Fruit fly (Drosophila melanogaster) whole organism, embryonic: ENCODE measurements around the gene CG9393.

Experiments
- CG12155 ChIP-seq: fragments of 200-800 bp; sonication (Bioruptor generic); optimal IDR thresholded peaks from 3 replicates; lab custom pipeline; 2016; ENCODE audit warnings: missing biosample characterization, missing genetic modification characterization
- CG13775 ChIP-seq: fragments of 200-800 bp; sonication (Bioruptor generic); optimal IDR thresholded peaks from 3 replicates; lab custom pipeline; 2017; ENCODE audit warnings: missing biosample characterization, mild to moderate bottlenecking, missing genetic modification characterization
- CG14710 ChIP-seq: fragments of 200-800 bp; sonication (Bioruptor generic); optimal IDR thresholded peaks from 3 replicates; lab custom pipeline; 2019; ENCODE audit warnings: missing biosample characterization, mild to moderate bottlenecking, missing genetic modification characterization, moderate library complexity
- CG1529 ChIP-seq: fragments of 200-800 bp; sonication (Bioruptor generic); optimal IDR thresholded peaks from 3 replicates; lab custom pipeline; 2018; ENCODE audit warnings: missing biosample characterization, missing genetic modification characterization
- CG15696 ChIP-seq: fragments of 200-800 bp; sonication (Bioruptor generic); optimal IDR thresholded peaks from 2 replicates; lab custom pipeline; 2019; ENCODE audit warnings: missing biosample characterization, mild to moderate bottlenecking, missing genetic modification characterization, moderate library complexity
- CG18011 ChIP-seq: fragments of 200-800 bp; sonication (Bioruptor generic); optimal IDR thresholded peaks from 2 replicates; lab custom pipeline; 2017; ENCODE audit warnings: missing biosample characterization, missing genetic modification characterization, mild to moderate bottlenecking, moderate library complexity, missing genotype
- CG2129 ChIP-seq: fragments of 200-800 bp; sonication (Bioruptor generic); IDR thresholded peaks from 2 replicates; pipeline ENCODE4 v1.3.6; 2022; ENCODE audit warnings: missing biosample characterization, missing genetic modification characterization; ENCODE audit not compliant: partially characterized antibody
- CG3281 ChIP-seq: fragments of 200-800 bp; sonication (Bioruptor generic); optimal IDR thresholded peaks from 3 replicates; lab custom pipeline; 2017; ENCODE audit warnings: missing biosample characterization, mild to moderate bottlenecking, missing genetic modification characterization
- CG34422 ChIP-seq: fragments of 200-800 bp; sonication (Bioruptor generic); IDR thresholded peaks from 3 replicates; pipeline ENCODE4 v1.3.6; 2022; ENCODE audit warnings: missing biosample characterization, missing genetic modification characterization
- CG4360 ChIP-seq: fragments of 200-800 bp; sonication (Bioruptor generic); IDR thresholded peaks from 2 replicates; pipeline ENCODE4 v1.3.6; 2022; ENCODE audit warnings: missing biosample characterization, missing genetic modification characterization
- CG4617 ChIP-seq: fragments of 200-800 bp; sonication (Bioruptor generic); optimal IDR thresholded peaks from 3 replicates; lab custom pipeline; 2016; ENCODE audit warnings: missing biosample characterization, missing genetic modification characterization, borderline replicate concordance
- CG4707 ChIP-seq: fragments of 200-800 bp; sonication (Bioruptor generic); optimal IDR thresholded peaks from 2 replicates; lab custom pipeline; 2018; ENCODE audit warnings: missing biosample characterization, mild to moderate bottlenecking, missing genetic modification characterization, moderate library complexity
- CG6254 ChIP-seq: fragments of 200-800 bp; sonication (Bioruptor generic); optimal IDR thresholded peaks from 3 replicates; lab custom pipeline; 2017; ENCODE audit warnings: mild to moderate bottlenecking, missing biosample characterization, missing genetic modification reagents, missing genetic modification characterization
- CG6272 ChIP-seq: fragments of 200-800 bp; sonication (Bioruptor generic); IDR thresholded peaks from 2 replicates; pipeline ENCODE4 v1.3.6; 2022; ENCODE audit warnings: missing biosample characterization, missing genetic modification characterization
- CG6813 ChIP-seq: fragments of 200-800 bp; sonication (Bioruptor generic); optimal IDR thresholded peaks from 2 replicates; lab custom pipeline; 2017; ENCODE audit warnings: missing biosample characterization, missing genetic modification characterization, mild to moderate bottlenecking, moderate library complexity, missing genetic modification reagents
- CG6854 ChIP-seq: fragments of 200-800 bp; sonication (Bioruptor generic); optimal IDR thresholded peaks from 3 replicates; lab custom pipeline; 2017; ENCODE audit warnings: missing biosample characterization, mild to moderate bottlenecking, missing genetic modification characterization
- CG7745 ChIP-seq: fragments of 200-800 bp; sonication (Bioruptor generic); optimal IDR thresholded peaks from 2 replicates; lab custom pipeline; 2018; ENCODE audit warnings: missing biosample characterization, mild to moderate bottlenecking, missing genetic modification characterization, moderate library complexity
- CG8281 ChIP-seq: fragments of 200-800 bp; sonication (Bioruptor generic); optimal IDR thresholded peaks from 2 replicates; lab custom pipeline; 2018; ENCODE audit warnings: missing biosample characterization, mild to moderate bottlenecking, missing genetic modification characterization, moderate library complexity
- Dp ChIP-seq: fragments of 200-800 bp; sonication (Bioruptor generic); optimal IDR thresholded peaks from 2 replicates; lab custom pipeline; 2018; ENCODE audit warnings: missing biosample characterization, mild to moderate bottlenecking, missing genetic modification characterization, moderate library complexity
- Gsc ChIP-seq: fragments of 200-800 bp; sonication (Bioruptor generic); IDR thresholded peaks from 2 replicates; pipeline ENCODE4 v1.3.6; 2022; ENCODE audit warnings: missing biosample characterization, missing genetic modification characterization
- HHEX ChIP-seq: fragments of 200-800 bp; sonication (Bioruptor generic); optimal IDR thresholded peaks from 3 replicates; lab custom pipeline; 2017; ENCODE audit warnings: missing biosample characterization, mild to moderate bottlenecking, missing genetic modification characterization, missing genetic modification reagents
- Hmr ChIP-seq: fragments of 200-800 bp; sonication (Bioruptor generic); optimal IDR thresholded peaks from 3 replicates; lab custom pipeline; 2017; ENCODE audit warnings: mild to moderate bottlenecking, missing biosample characterization, missing genetic modification reagents, missing genetic modification characterization
- Max ChIP-seq: fragments of 200-800 bp; sonication (Bioruptor generic); optimal IDR thresholded peaks from 2 replicates; lab custom pipeline; 2016; ENCODE audit warnings: missing biosample characterization, mild to moderate bottlenecking, missing genetic modification characterization
- Ravus ChIP-seq: fragments of 200-800 bp; sonication (Bioruptor generic); IDR thresholded peaks from 2 replicates; pipeline ENCODE4 v1.3.6; 2022; ENCODE audit warnings: missing biosample characterization, missing genetic modification characterization
- Xrp1 ChIP-seq: fragments of 200-800 bp; sonication (Bioruptor generic); IDR thresholded peaks from 2 replicates; pipeline ENCODE4 v1.3.6; 2022; ENCODE audit warnings: missing biosample characterization, missing genetic modification characterization
- ase ChIP-seq: fragments of 200-800 bp; sonication (Bioruptor generic); IDR thresholded peaks from 3 replicates; pipeline ENCODE4 v1.3.6; 2022; ENCODE audit warnings: missing biosample characterization, missing genetic modification characterization
- corto ChIP-seq: fragments of 200-800 bp; sonication (Bioruptor generic); optimal IDR thresholded peaks from 2 replicates; lab custom pipeline; 2016; ENCODE audit warnings: missing biosample characterization, mild to moderate bottlenecking, missing genetic modification characterization, moderate library complexity
- dmrt99B ChIP-seq: fragments of 200-800 bp; sonication (Bioruptor generic); optimal IDR thresholded peaks from 2 replicates; lab custom pipeline; 2018; ENCODE audit warnings: missing biosample characterization, mild to moderate bottlenecking, missing genetic modification characterization, moderate library complexity
- dysf ChIP-seq: fragments of 200-800 bp; sonication (Bioruptor generic); IDR thresholded peaks from 3 replicates; pipeline ENCODE4 v1.3.6; 2022; ENCODE audit warnings: missing biosample characterization, missing genetic modification characterization
- en ChIP-seq: fragments of 200-800 bp; sonication (Bioruptor generic); optimal IDR thresholded peaks from 2 replicates; lab custom pipeline; 2016; ENCODE audit warnings: missing biosample characterization, missing genetic modification characterization
- fu2 ChIP-seq: fragments of 200-800 bp; sonication (Bioruptor generic); optimal IDR thresholded peaks from 2 replicates; lab custom pipeline; 2016; ENCODE audit warnings: missing biosample characterization, missing genetic modification characterization
- h ChIP-seq: fragments of >200 bp; optimal IDR thresholded peaks from 2 replicates; lab custom pipeline; 2017
- her ChIP-seq: fragments of 200-800 bp; sonication (Bioruptor generic); optimal IDR thresholded peaks from 2 replicates; lab custom pipeline; 2016; ENCODE audit warnings: missing biosample characterization, missing genetic modification characterization
- lmd ChIP-seq: fragments of 200-800 bp; sonication (Bioruptor generic); IDR thresholded peaks from 2 replicates; pipeline ENCODE4 v1.3.6; 2022; ENCODE audit warnings: missing biosample characterization, missing genetic modification characterization
- lola ChIP-seq, 3 experiments: fragments of >200 bp in 2 of 3; fragments of 200-800 bp in 1 of 3; sonication (Bioruptor generic) in 1 of 3; optimal IDR thresholded peaks; 2 replicates each; lab custom pipeline; 2017 to 2019; ENCODE audit warnings: missing biosample characterization in 3 of 3, missing genetic modification characterization in 3 of 3, mild to moderate bottlenecking in 1 of 3, moderate library complexity in 1 of 3
- lov ChIP-seq, 2 experiments: fragments of 200-800 bp in 1 of 2; fragments of >200 bp in 1 of 2; sonication (Bioruptor generic) in 1 of 2; IDR thresholded peaks in 1 of 2; optimal IDR thresholded peaks in 1 of 2; 2 replicates in 1 of 2; 3 replicates in 1 of 2; pipeline versions ENCODE4 v1.3.6 to Lab custom; 2017 to 2022; ENCODE audit warnings: missing biosample characterization in 1 of 2, missing genetic modification characterization in 1 of 2
- nmo ChIP-seq: fragments of 200-800 bp; sonication (Bioruptor generic); optimal IDR thresholded peaks from 2 replicates; lab custom pipeline; 2018; ENCODE audit warnings: missing biosample characterization, mild to moderate bottlenecking, missing genetic modification characterization, moderate library complexity
- odd ChIP-seq: fragments of 200-800 bp; sonication (Bioruptor generic); optimal IDR thresholded peaks from 2 replicates; lab custom pipeline; 2017; ENCODE audit warnings: missing biosample characterization, mild to moderate bottlenecking, missing genetic modification characterization
- p53 ChIP-seq: fragments of 200-800 bp; sonication (Bioruptor generic); optimal IDR thresholded peaks from 2 replicates; lab custom pipeline; 2016; ENCODE audit warnings: missing biosample characterization, missing genetic modification characterization
- pan ChIP-seq, 4 experiments: fragments of >200 bp in 3 of 4; fragments of 200-800 bp in 1 of 4; sonication (Bioruptor generic) in 1 of 4; optimal IDR thresholded peaks in 3 of 4; IDR thresholded peaks in 1 of 4; 2 replicates each; pipeline versions ENCODE4 v1.3.6 to Lab custom; 2017 to 2022; ENCODE audit warnings: missing biosample characterization in 2 of 4, missing genetic modification characterization in 2 of 4, mixed read lengths in 1 of 4
- phol ChIP-seq: fragments of 200-800 bp; sonication (Bioruptor generic); optimal IDR thresholded peaks from 3 replicates; lab custom pipeline; 2018; ENCODE audit warnings: missing biosample characterization, mild to moderate bottlenecking, missing genetic modification characterization, moderate library complexity
- pzg ChIP-seq: fragments of 200-800 bp; sonication (Bioruptor generic); optimal IDR thresholded peaks from 3 replicates; lab custom pipeline; 2018; ENCODE audit warnings: missing biosample characterization, mild to moderate bottlenecking, missing genetic modification characterization, moderate library complexity
- row ChIP-seq: fragments of 200-800 bp; sonication (Bioruptor generic); IDR thresholded peaks from 3 replicates; pipeline ENCODE4 v1.3.6; 2022; ENCODE audit warnings: missing biosample characterization, missing genetic modification characterization
- scrt ChIP-seq: fragments of 200-800 bp; sonication (Bioruptor generic); optimal IDR thresholded peaks from 2 replicates; lab custom pipeline; 2018; ENCODE audit warnings: missing biosample characterization, mild to moderate bottlenecking, missing genetic modification characterization, moderate library complexity
- slbo ChIP-seq: fragments of 200-800 bp; sonication (Bioruptor generic); IDR thresholded peaks from 2 replicates; pipeline ENCODE4 v1.3.6; 2022; ENCODE audit warnings: missing biosample characterization, missing genetic modification characterization
- sr ChIP-seq: fragments of 200-800 bp; sonication (Bioruptor generic); IDR thresholded peaks from 3 replicates; pipeline ENCODE4 v1.3.6; 2022; ENCODE audit warnings: missing biosample characterization, missing genetic modification characterization
- stwl ChIP-seq: fragments of 200-800 bp; sonication (Bioruptor generic); optimal IDR thresholded peaks from 3 replicates; lab custom pipeline; 2018; ENCODE audit warnings: missing biosample characterization, mild to moderate bottlenecking, missing genetic modification characterization, moderate library complexity
- twi ChIP-seq: fragments of 200-800 bp; optimal IDR thresholded peaks from 2 replicates; lab custom pipeline; 2019; ENCODE audit warnings: missing biosample characterization, mild to moderate bottlenecking, missing genetic modification characterization, moderate library complexity
- zen ChIP-seq: fragments of 200-800 bp; sonication (Bioruptor generic); optimal IDR thresholded peaks from 3 replicates; lab custom pipeline; 2018; ENCODE audit warnings: missing biosample characterization, mild to moderate bottlenecking, missing genetic modification characterization, moderate library complexity

CG9393 gene

dm6 chr3R:9600558-9600959 is 37.1 kb upstream of the CG9393 start (continued):
- no peak for TF ChIP-seq lov (optimal IDR thresholded peaks at IDR 0.05; lab: Kevin White, UChicago)
- TF ChIP-seq lov (GFP tag; IDR thresholded peaks at IDR 0.05; lab: Robert Waterston, UW): no peak
- TF ChIP-seq lmd (GFP tag; lab: Robert Waterston, UW): peak; percentile 30; the same call in 1 of the 2 replicates
- peak; percentile 65 for TF ChIP-seq Hmr
- no peak for TF ChIP-seq CG7745
- peak; percentile 68; the same call in 2 of the 3 replicates for TF ChIP-seq dysf
- peak; percentile 9 for TF ChIP-seq odd (GFP tag; lab: Kevin White, UChicago)
- peak; percentile 50 for TF ChIP-seq Xrp1 (GFP tag; lab: Robert Waterston, UW)
- TF ChIP-seq her: no peak
- no peak for TF ChIP-seq corto
- TF ChIP-seq HHEX (GFP tag; lab: Kevin White, UChicago): peak; percentile 55
- no peak for TF ChIP-seq Ravus (GFP tag; lab: Robert Waterston, UW)
- TF ChIP-seq pzg (GFP tag; lab: Kevin White, UChicago): no peak
- no peak for TF ChIP-seq fu2 (GFP tag; lab: Kevin White, UChicago)
- no peak for TF ChIP-seq pan (optimal IDR thresholded peaks at IDR 0.05; lab: Kevin White, UChicago)
- no peak for TF ChIP-seq pan (GFP tag; optimal IDR thresholded peaks at IDR 0.05 in 1 of 2, IDR thresholded peaks at IDR 0.05 in 1 of 2)
- no peak for TF ChIP-seq ase
- no peak for TF ChIP-seq Max (GFP tag; lab: Kevin White, UChicago)
- TF ChIP-seq CG18011 (GFP tag; lab: Kevin White, UChicago): peak; percentile 14
- peak; percentile 19 for TF ChIP-seq CG14710
- no peak for TF ChIP-seq CG6254 (GFP tag; lab: Kevin White, UChicago)
- no peak for TF ChIP-seq p53 (GFP tag; lab: Kevin White, UChicago)
- no peak for TF ChIP-seq twi (tag; lab: Kevin White, UChicago)
- peak; percentile 29 for TF ChIP-seq phol (tag; lab: Kevin White, UChicago)
- TF ChIP-seq Dp (GFP tag; lab: Kevin White, UChicago): no peak
- peak; percentile 56 for TF ChIP-seq dmrt99B (tag; lab: Kevin White, UChicago)
- TF ChIP-seq stwl (tag; lab: Kevin White, UChicago): no peak
- peak; percentile 6 for TF ChIP-seq zen (tag; lab: Kevin White, UChicago)
- TF ChIP-seq h: no peak
- peak; percentile 24 for TF ChIP-seq CG8281 (tag; lab: Kevin White, UChicago)
- no peak for TF ChIP-seq en (GFP tag; lab: Kevin White, UChicago)
- no peak for TF ChIP-seq CG34422 (GFP tag; lab: Robert Waterston, UW)
- TF ChIP-seq CG4617: no peak
- peak; percentile 39 for TF ChIP-seq CG6813
- peak; percentile 44 for TF ChIP-seq CG6854
- peak; percentile 55 for TF ChIP-seq CG13775 (GFP tag; lab: Kevin White, UChicago)
- TF ChIP-seq Gsc (GFP tag; lab: Robert Waterston, UW): no peak
- no peak for TF ChIP-seq CG4360 (GFP tag; lab: Robert Waterston, UW)
- no peak for TF ChIP-seq CG12155
- TF ChIP-seq row: 0 out of 3 replicates have a peak, but pooled peaks have one; percentile 14
- peak; percentile 15 for TF ChIP-seq CG1529 (GFP tag; lab: Kevin White, UChicago)
- TF ChIP-seq CG4707 (GFP tag; lab: Kevin White, UChicago): peak; percentile 18
- TF ChIP-seq CG3281 (GFP tag; lab: Kevin White, UChicago): peak; percentile 80
- TF ChIP-seq CG2129: no peak
- TF ChIP-seq nmo (GFP tag; lab: Kevin White, UChicago): peak; percentile 61
- TF ChIP-seq CG15696: peak; percentile 52
- TF ChIP-seq CG6272 (GFP tag; lab: Robert Waterston, UW): no peak
- peak; percentile 67 for TF ChIP-seq slbo (GFP tag; lab: Robert Waterston, UW)
- TF ChIP-seq scrt (GFP tag; lab: Kevin White, UChicago): peak; percentile 49
- TF ChIP-seq lola (GFP tag; optimal IDR thresholded peaks at IDR 0.05; lab: Kevin White, UChicago): peak in 1 of 3 experiments; percentile 8
- no peak for TF ChIP-seq sr (GFP tag; lab: Robert Waterston, UW)
